Worm (Caenorhabditis elegans) whole organism, late embryonic: ENCODE results near the gene C01B10.44.

ENCODE experiments used
- C08G9.2 ChIP-seq: sonication (generic microtip); optimal IDR thresholded peaks from 2 replicates; lab custom pipeline; 2016; ENCODE audit warnings: mild to moderate bottlenecking, missing genetic modification characterization, moderate library complexity, missing compliant biosample characterization
- F13H6.1 ChIP-seq: sonication (generic microtip); optimal IDR thresholded peaks from 2 replicates; lab custom pipeline; 2016; ENCODE audit warnings: missing genetic modification characterization, missing compliant biosample characterization
- K09A11.1 ChIP-seq: sonication (generic microtip); optimal IDR thresholded peaks from 2 replicates; lab custom pipeline; 2017; ENCODE audit warnings: antibody characterized with exemption, mild to moderate bottlenecking, missing genetic modification characterization, missing compliant biosample characterization; ENCODE audit not compliant: insufficient read depth
- T23F11.4 ChIP-seq: fragments of 200-800 bp; sonication (Bioruptor generic); optimal IDR thresholded peaks from 2 replicates; lab custom pipeline; 2018; ENCODE audit warnings: mild to moderate bottlenecking, missing genetic modification characterization, missing compliant biosample characterization
- Y22D7AL.16 ChIP-seq: sonication (generic microtip); optimal IDR thresholded peaks from 2 replicates; lab custom pipeline; 2016; ENCODE audit warnings: missing genetic modification characterization, missing compliant biosample characterization
- ahr-1 ChIP-seq: sonication (generic microtip); optimal IDR thresholded peaks from 2 replicates; lab custom pipeline; 2016; ENCODE audit warnings: missing genetic modification characterization, missing compliant biosample characterization
- ama-1 ChIP-seq: fragments of 150-350 bp; optimal IDR thresholded peaks from 2 replicates; lab custom pipeline; 2014
- ceh-14 ChIP-seq: sonication (generic microtip); optimal IDR thresholded peaks from 2 replicates; lab custom pipeline; 2016; ENCODE audit warnings: missing genotype, missing genetic modification characterization, missing compliant biosample characterization
- ceh-18 ChIP-seq: sonication (generic microtip); optimal IDR thresholded peaks from 2 replicates; lab custom pipeline; 2016; ENCODE audit warnings: missing genetic modification characterization, missing compliant biosample characterization
- ceh-24 ChIP-seq: sonication (generic microtip); optimal IDR thresholded peaks from 2 replicates; lab custom pipeline; 2016; ENCODE audit warnings: mild to moderate bottlenecking, missing genetic modification characterization, missing compliant biosample characterization
- ceh-31 ChIP-seq: sonication (generic microtip); optimal IDR thresholded peaks from 2 replicates; lab custom pipeline; 2016; ENCODE audit warnings: missing genetic modification characterization, missing compliant biosample characterization
- ceh-34 ChIP-seq: sonication (generic microtip); optimal IDR thresholded peaks from 2 replicates; lab custom pipeline; 2016; ENCODE audit warnings: mild to moderate bottlenecking, missing genetic modification characterization, missing compliant biosample characterization
- ceh-45 ChIP-seq: fragments of 200-800 bp; sonication (Bioruptor generic); IDR thresholded peaks from 2 replicates; pipeline ENCODE4 v1.3.6; 2022; ENCODE audit warnings: missing genetic modification reagents, missing genetic modification characterization, missing compliant biosample characterization
- ceh-9 ChIP-seq: sonication (generic microtip); optimal IDR thresholded peaks from 2 replicates; lab custom pipeline; 2016; ENCODE audit warnings: mild to moderate bottlenecking, missing genetic modification characterization, inconsistent platforms, missing compliant biosample characterization
- che-1 ChIP-seq: sonication (generic microtip); optimal IDR thresholded peaks from 2 replicates; lab custom pipeline; 2016; ENCODE audit warnings: mild to moderate bottlenecking, missing genetic modification characterization, missing compliant biosample characterization
- dmd-4 ChIP-seq: sonication (generic microtip); optimal IDR thresholded peaks from 2 replicates; lab custom pipeline; 2016; ENCODE audit warnings: borderline replicate concordance, missing genetic modification characterization, missing compliant biosample characterization
- dve-1 ChIP-seq: sonication (generic microtip); optimal IDR thresholded peaks from 2 replicates; lab custom pipeline; 2017; ENCODE audit warnings: antibody characterized with exemption, mild to moderate bottlenecking, missing genetic modification characterization, missing compliant biosample characterization
- elt-2 ChIP-seq: sonication (generic microtip); optimal IDR thresholded peaks from 2 replicates; lab custom pipeline; 2016; ENCODE audit warnings: missing genetic modification reagents, missing genetic modification characterization, missing compliant biosample characterization
- elt-4 ChIP-seq: sonication (generic microtip); optimal IDR thresholded peaks from 2 replicates; lab custom pipeline; 2016; ENCODE audit warnings: missing genetic modification characterization, missing compliant biosample characterization
- ets-4 ChIP-seq: sonication (generic microtip); optimal IDR thresholded peaks from 2 replicates; lab custom pipeline; 2016; ENCODE audit warnings: missing genetic modification characterization, missing compliant biosample characterization
- eyg-1 ChIP-seq: sonication (generic microtip); optimal IDR thresholded peaks from 2 replicates; lab custom pipeline; 2016; ENCODE audit warnings: missing genotype, missing genetic modification characterization, missing compliant biosample characterization
- fax-1 ChIP-seq: sonication (generic microtip); optimal IDR thresholded peaks from 2 replicates; lab custom pipeline; 2016; ENCODE audit warnings: missing genotype, missing genetic modification characterization, missing compliant biosample characterization
- fkh-10 ChIP-seq: fragments of 150-350 bp; optimal IDR thresholded peaks from 2 replicates; lab custom pipeline; 2014; ENCODE audit warnings: missing biosample characterization, missing genetic modification reagents, missing genetic modification characterization
- fkh-6 ChIP-seq: sonication (generic microtip); optimal IDR thresholded peaks from 2 replicates; lab custom pipeline; 2016; ENCODE audit warnings: missing genetic modification characterization, missing compliant biosample characterization
- gmeb-2 ChIP-seq: sonication (generic microtip); optimal IDR thresholded peaks from 2 replicates; lab custom pipeline; 2016; ENCODE audit warnings: missing genetic modification characterization, inconsistent platforms, missing compliant biosample characterization
- hlh-15 ChIP-seq: sonication (generic microtip); optimal IDR thresholded peaks from 2 replicates; lab custom pipeline; 2016; ENCODE audit warnings: missing genetic modification characterization, missing compliant biosample characterization
- hlh-30 ChIP-seq: sonication (generic microtip); optimal IDR thresholded peaks from 2 replicates; lab custom pipeline; 2017; ENCODE audit warnings: antibody characterized with exemption, missing genetic modification characterization, missing compliant biosample characterization; ENCODE audit not compliant: insufficient read depth
- hlh-8 ChIP-seq: sonication (generic microtip); optimal IDR thresholded peaks from 2 replicates; lab custom pipeline; 2016; ENCODE audit warnings: missing genotype, missing genetic modification characterization, missing compliant biosample characterization
- lin-11 ChIP-seq: fragments of 200-800 bp; sonication (Bioruptor generic); optimal IDR thresholded peaks from 2 replicates; lab custom pipeline; 2018; ENCODE audit warnings: mild to moderate bottlenecking, missing genetic modification characterization, missing compliant biosample characterization
- mec-3 ChIP-seq: sonication (generic microtip); optimal IDR thresholded peaks from 2 replicates; lab custom pipeline; 2016; ENCODE audit warnings: borderline replicate concordance, missing genetic modification characterization, missing compliant biosample characterization
- nfya-1 ChIP-seq: sonication (generic microtip); optimal IDR thresholded peaks from 2 replicates; lab custom pipeline; 2017; ENCODE audit warnings: missing genetic modification characterization, mild to moderate bottlenecking, missing compliant biosample characterization, antibody characterized with exemption, moderate library complexity
- nhr-232 ChIP-seq: sonication (generic microtip); optimal IDR thresholded peaks from 2 replicates; lab custom pipeline; 2016; ENCODE audit warnings: missing genetic modification characterization, missing compliant biosample characterization
- odd-2 ChIP-seq: sonication (generic microtip); optimal IDR thresholded peaks from 2 replicates; lab custom pipeline; 2017; ENCODE audit warnings: antibody characterized with exemption, mild to moderate bottlenecking, missing genetic modification characterization, missing compliant biosample characterization
- pqm-1 ChIP-seq: sonication (generic microtip); optimal IDR thresholded peaks from 2 replicates; lab custom pipeline; 2016; ENCODE audit warnings: missing genetic modification characterization, missing compliant biosample characterization
- pros-1 ChIP-seq: fragments of 150-350 bp; optimal IDR thresholded peaks from 2 replicates; lab custom pipeline; 2014; ENCODE audit warnings: missing biosample characterization, missing genetic modification reagents, missing genetic modification characterization
- rnt-1 ChIP-seq: sonication (generic microtip); optimal IDR thresholded peaks from 2 replicates; lab custom pipeline; 2016; ENCODE audit warnings: missing genetic modification characterization, missing compliant biosample characterization
- sdc-2 ChIP-seq: sonication (generic microtip); optimal IDR thresholded peaks from 2 replicates; lab custom pipeline; 2016; ENCODE audit warnings: missing genotype, missing genetic modification characterization, missing compliant biosample characterization
- syd-9 ChIP-seq: sonication (generic microtip); optimal IDR thresholded peaks from 2 replicates; lab custom pipeline; 2016; ENCODE audit warnings: mild to moderate bottlenecking, missing genetic modification characterization, moderate library complexity, missing compliant biosample characterization
- tbx-7 ChIP-seq: sonication (generic microtip); optimal IDR thresholded peaks from 2 replicates; lab custom pipeline; 2016; ENCODE audit warnings: missing genotype, missing genetic modification characterization, missing compliant biosample characterization
- ttx-3 ChIP-seq: sonication (generic microtip); optimal IDR thresholded peaks from 2 replicates; lab custom pipeline; 2016; ENCODE audit warnings: missing genetic modification reagents, missing genetic modification characterization, missing compliant biosample characterization
- unc-3 ChIP-seq, 2 experiments: fragments of 200-800 bp in 1 of 2; sonication (Bioruptor generic) in 1 of 2; sonication (generic microtip) in 1 of 2; conservative IDR thresholded peaks in 1 of 2; optimal IDR thresholded peaks in 1 of 2; 2 replicates each; pipeline versions ENCODE4 v1.3.6 to Lab custom; 2016 to 2022; ENCODE audit warnings: missing compliant biosample characterization in 2 of 2, missing genetic modification characterization in 2 of 2, missing genetic modification reagents in 1 of 2
- unc-42 ChIP-seq: sonication (generic microtip); optimal IDR thresholded peaks from 2 replicates; lab custom pipeline; 2016; ENCODE audit warnings: missing genotype, missing genetic modification characterization, missing compliant biosample characterization
- unc-55 ChIP-seq: sonication (generic microtip); optimal IDR thresholded peaks from 2 replicates; lab custom pipeline; 2017; ENCODE audit warnings: missing biosample characterization, missing genetic modification reagents, missing genetic modification characterization
- zip-5 ChIP-seq: sonication (generic microtip); optimal IDR thresholded peaks from 2 replicates; lab custom pipeline; 2016; ENCODE audit warnings: missing genetic modification characterization, missing compliant biosample characterization
- ztf-16 ChIP-seq: sonication (generic microtip); optimal IDR thresholded peaks from 2 replicates; lab custom pipeline; 2017; ENCODE audit warnings: missing genetic modification characterization, missing compliant biosample characterization

The C01B10.44 gene

ce11 chrIV:6645867-6646655 is 22.6 kb downstream of the C01B10.44 start, which contains the start of gene hil-7 (continued):
- TF ChIP-seq unc-42 (tag; lab: Kevin White, UChicago) (peak; percentile 82), unc-55 (GFP tag; lab: Kevin White, UChicago) (peak; percentile 97), lin-11 (tag; lab: Kevin White, UChicago) (no peak), hlh-30 (peak; percentile 98), F13H6.1 (tag; lab: Kevin White, UChicago) (peak; percentile 28), ceh-31 (peak; percentile 96), ets-4 (tag; lab: Kevin White, UChicago) (peak; percentile 53), sdc-2 (peak; percentile 78), nhr-232 (tag; lab: Kevin White, UChicago) (peak; percentile 11)

ce11 chrIV:6646905-6647304 is 23.4 kb downstream of the C01B10.44 start:
- TF ChIP-seq elt-4 (tag; lab: Kevin White, UChicago) (no peak), ceh-31 (peak; percentile 12), rnt-1 (tag; lab: Kevin White, UChicago) (peak; percentile 12), ama-1 (lab: Kevin White, UChicago) (peak; percentile 93), pros-1 (tag; lab: Kevin White, UChicago) (peak; percentile 42)

- no peak for TF ChIP-seq K09A11.1 (tag; lab: Kevin White, UChicago)
- TF ChIP-seq lin-11 (tag; lab: Kevin White, UChicago): no peak
- peak; percentile 89 for TF ChIP-seq nfya-1 (tag; lab: Kevin White, UChicago)
- no peak for TF ChIP-seq ceh-45 (GFP tag; lab: Robert Waterston, UW)
- TF ChIP-seq Y22D7AL.16: no peak
- peak; percentile 69 for TF ChIP-seq dmd-4 (tag; lab: Kevin White, UChicago)
- TF ChIP-seq unc-3 (GFP tag; conservative IDR thresholded peaks at IDR 0.05; lab: Robert Waterston, UW): no peak
- no peak for TF ChIP-seq unc-3 (tag; optimal IDR thresholded peaks at IDR 0.05; lab: Kevin White, UChicago)
- no peak for TF ChIP-seq odd-2
- TF ChIP-seq pqm-1 (tag; lab: Kevin White, UChicago): no peak
- no peak for TF ChIP-seq fax-1
- TF ChIP-seq hlh-8: no peak
- TF ChIP-seq tbx-7 (tag; lab: Kevin White, UChicago): no peak
- no peak for TF ChIP-seq hlh-30
- TF ChIP-seq elt-4 (tag; lab: Kevin White, UChicago): no peak
- TF ChIP-seq elt-2 (tag; lab: Kevin White, UChicago): no peak
- TF ChIP-seq ceh-9 (tag; lab: Kevin White, UChicago): no peak
- peak; percentile 74 for TF ChIP-seq ceh-14 (tag; lab: Kevin White, UChicago)
- TF ChIP-seq C08G9.2 (tag; lab: Kevin White, UChicago): no peak
- TF ChIP-seq unc-42 (tag; lab: Kevin White, UChicago): peak; percentile 94
- TF ChIP-seq che-1 (tag; lab: Kevin White, UChicago): no peak
- TF ChIP-seq fkh-6 (tag; lab: Kevin White, UChicago): no peak
- TF ChIP-seq ahr-1 (tag; lab: Kevin White, UChicago): no peak
- no peak for TF ChIP-seq fkh-10 (GFP tag; lab: Kevin White, UChicago)
- TF ChIP-seq ceh-31: peak; percentile 92
- TF ChIP-seq ceh-24 (tag; lab: Kevin White, UChicago): no peak
- TF ChIP-seq syd-9 (tag; lab: Kevin White, UChicago): no peak
- no peak for TF ChIP-seq ztf-16 (tag; lab: Kevin White, UChicago)
- no peak for TF ChIP-seq pros-1 (tag; lab: Kevin White, UChicago)
- TF ChIP-seq ttx-3 (tag; lab: Kevin White, UChicago): no peak
- TF ChIP-seq zip-5 (tag; lab: Kevin White, UChicago): no peak
- TF ChIP-seq ceh-34 (tag; lab: Kevin White, UChicago): peak; percentile 61
- peak; percentile 22 for TF ChIP-seq ets-4 (tag; lab: Kevin White, UChicago)
- TF ChIP-seq hlh-15 (tag; lab: Kevin White, UChicago): no peak
- TF ChIP-seq ceh-18 (tag; lab: Kevin White, UChicago): peak; percentile 31
- TF ChIP-seq eyg-1 (tag; lab: Kevin White, UChicago): no peak
- no peak for TF ChIP-seq gmeb-2 (tag; lab: Kevin White, UChicago)
- TF ChIP-seq mec-3 (tag; lab: Kevin White, UChicago): no peak
- peak; percentile 33 for TF ChIP-seq F13H6.1 (tag; lab: Kevin White, UChicago)
- no peak for TF ChIP-seq dve-1 (tag; lab: Kevin White, UChicago)
- no peak for TF ChIP-seq T23F11.4 (GFP tag; lab: Kevin White, UChicago)
- no peak for TF ChIP-seq sdc-2
These were observed 25.1 kb downstream of the C01B10.44 start for ce11 chrIV:6648625-6649024.
